Worm (Caenorhabditis elegans): ENCODE data around the gene glb-28.

The glb-28 gene

DNA sequence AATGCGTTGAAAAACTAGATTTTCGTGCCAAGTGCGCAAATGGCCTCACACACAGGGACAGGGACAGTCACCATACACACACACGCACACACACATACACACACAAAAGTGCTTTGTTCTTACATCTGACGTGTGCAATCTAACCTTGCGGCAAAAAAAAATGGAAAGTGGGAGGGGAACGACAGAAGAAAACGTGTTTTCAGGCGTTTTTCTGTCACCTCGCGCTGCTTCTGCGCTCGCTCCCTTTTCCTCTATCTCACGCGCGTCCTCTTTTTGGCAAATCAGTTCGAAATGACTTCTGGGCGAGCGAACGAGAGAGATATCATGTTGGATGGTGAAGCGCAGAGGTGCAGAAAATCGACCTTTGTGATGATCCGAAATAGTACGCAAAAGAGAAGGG, 43.0 kb downstream of the glb-28 start (continued):
- TF ChIP-seq ZK546.5 (tag; optimal IDR thresholded peaks at IDR 0.05) (no peak), nhr-237 (tag; optimal IDR thresholded peaks at IDR 0.05) (no peak), nhr-28 (tag; optimal IDR thresholded peaks at IDR 0.05) (peak; percentile 64), zip-2 (tag; optimal IDR thresholded peaks at IDR 0.05) (no peak), ceh-62 (tag; optimal IDR thresholded peaks at IDR 0.05) (no peak), dve-1 (tag; optimal IDR thresholded peaks at IDR 0.05; ENCODE audit: insufficient read depth) (peak; percentile 44), mes-2 (tag; optimal IDR thresholded peaks at IDR 0.05; ENCODE audit: poor library complexity, severe bottlenecking) (peak; percentile 14), madf-5 (GFP tag; IDR thresholded peaks at IDR 0.05) (no peak), ceh-32 (tag; optimal IDR thresholded peaks at IDR 0.05; ENCODE audit: poor library complexity) (no peak), lin-38 (GFP tag; IDR thresholded peaks at IDR 0.05) (0 out of 2 replicates have a peak, but pooled peaks have one; percentile 6), mep-1 (tag; optimal IDR thresholded peaks at IDR 0.05) (peak; percentile 76), nhr-48 (tag; optimal IDR thresholded peaks at IDR 0.05) (peak; percentile 84), fos-1 (tag; optimal IDR thresholded peaks at IDR 0.05) (no peak), dmd-8 (GFP tag; IDR thresholded peaks at IDR 0.05) (no peak), nhr-102 (tag; optimal IDR thresholded peaks at IDR 0.05) (no peak), mdt-29 (GFP tag; IDR thresholded peaks at IDR 0.05) (no peak), ces-1 (GFP tag; optimal IDR thresholded peaks at IDR 0.05) (no peak), ctbp-1 (GFP tag; IDR thresholded peaks at IDR 0.05) (no peak), rbr-2 (tag; optimal IDR thresholded peaks at IDR 0.05) (peak; percentile 19), dmd-6 (GFP tag; IDR thresholded peaks at IDR 0.05) (no peak; the same call in 1 of the 2 replicates), F37D6.2 (tag; optimal IDR thresholded peaks at IDR 0.05) (no peak), Y105C5A.15 (GFP tag; IDR thresholded peaks at IDR 0.05) (no peak), hlh-11 (tag; optimal IDR thresholded peaks at IDR 0.05) (peak; percentile 83), nhr-77 (tag; optimal IDR thresholded peaks at IDR 0.05) (no peak), mxl-2 (GFP tag; conservative IDR thresholded peaks at IDR 0.05) (no peak), duxl-1 (tag; optimal IDR thresholded peaks at IDR 0.05; ENCODE audit: poor library complexity) (no peak), ceh-28 (tag; optimal IDR thresholded peaks at IDR 0.05) (no peak), lin-1 (GFP tag; IDR thresholded peaks at IDR 0.05) (no peak), saeg-2 (GFP tag; IDR thresholded peaks at IDR 0.05) (no peak), lin-29 (GFP tag; IDR thresholded peaks at IDR 0.05) (0 out of 2 replicates have a peak, but pooled peaks have one; percentile 72), daf-8 (GFP tag; IDR thresholded peaks at IDR 0.05) (no peak), ceh-82 (tag; optimal IDR thresholded peaks at IDR 0.05) (no peak), nhr-11 (tag; optimal IDR thresholded peaks at IDR 0.05) (no peak), pha-4 (GFP tag; IDR thresholded peaks at IDR 0.05) (no peak; the same call in 1 of the 2 replicates), pha-4 (tag; optimal IDR thresholded peaks at IDR 0.05) (no peak), snpc-1.2 (GFP tag; IDR thresholded peaks at IDR 0.05) (no peak), F44E2.7 (GFP tag; IDR thresholded peaks at IDR 0.05) (no peak), lim-7 (GFP tag; IDR thresholded peaks at IDR 0.05) (no peak), lir-3 (tag; optimal IDR thresholded peaks at IDR 0.05) (no peak), set-16 (GFP tag; IDR thresholded peaks at IDR 0.05) (peak; percentile 57), spr-3 (GFP tag; optimal IDR thresholded peaks at IDR 0.05) (no peak), Y48G9A.11 (GFP tag; IDR thresholded peaks at IDR 0.05) (no peak), attf-4 (tag; optimal IDR thresholded peaks at IDR 0.05) (no peak), Y5F2A.4 (GFP tag; optimal IDR thresholded peaks at IDR 0.05) (no peak), jun-1 (tag; optimal IDR thresholded peaks at IDR 0.05) (no peak), hif-1 (tag; optimal IDR thresholded peaks at IDR 0.05) (peak in 1 of 2 experiments; percentile 35), skn-1 (tag; optimal IDR thresholded peaks at IDR 0.05) (no peak), cey-2 (tag; optimal IDR thresholded peaks at IDR 0.05; ENCODE audit: borderline replicate concordance, insufficient read depth) (peak; percentile 5)
